Worm (Caenorhabditis elegans): Measurements from ENCODE around the gene puf-6.

DNA sequence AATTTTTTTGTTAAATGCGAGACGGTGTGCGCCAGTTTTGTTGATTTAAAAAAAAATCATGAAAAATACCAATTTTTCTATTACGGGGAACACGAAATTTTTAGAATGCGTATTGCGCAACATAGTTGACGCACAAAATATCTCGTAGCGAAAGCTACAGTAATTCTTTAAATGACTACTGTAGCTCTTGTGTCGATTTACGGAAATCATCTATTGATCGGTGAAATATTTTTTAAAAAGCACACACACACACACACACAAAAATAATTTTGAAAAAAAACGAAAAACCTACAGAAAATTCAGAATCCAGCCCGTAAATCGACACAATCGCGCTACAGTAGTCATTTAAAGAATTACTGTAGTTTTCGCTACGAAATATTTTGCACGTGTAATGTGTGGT, 48.6 kb upstream of the puf-6 start:
- TF ChIP-seq ham-2 (GFP tag; optimal IDR thresholded peaks at IDR 0.05) (no peak), elt-3 (tag; optimal IDR thresholded peaks at IDR 0.05) (no peak), unc-39 (tag; optimal IDR thresholded peaks at IDR 0.05) (no peak), pha-4 (tag; optimal IDR thresholded peaks at IDR 0.05) (no peak), blmp-1 (tag; optimal IDR thresholded peaks at IDR 0.05) (no peak), nhr-76 (tag; optimal IDR thresholded peaks at IDR 0.05) (no peak), lin-13 (tag; optimal IDR thresholded peaks at IDR 0.05) (no peak), snpc-4 (tag; optimal IDR thresholded peaks at IDR 0.05) (no peak), mep-1 (tag; optimal IDR thresholded peaks at IDR 0.05) (no peak), lsy-2 (tag; optimal IDR thresholded peaks at IDR 0.05) (no peak), nhr-28 (tag; optimal IDR thresholded peaks at IDR 0.05) (no peak), M03D4.4 (tag; optimal IDR thresholded peaks at IDR 0.05) (no peak), unc-62 (GFP tag; optimal IDR thresholded peaks at IDR 0.05) (no peak)

All from whole organism, mixed stage, embryonic.